Fruit fly (Drosophila melanogaster): Measurements from ENCODE around the gene CG31548.

DNA sequence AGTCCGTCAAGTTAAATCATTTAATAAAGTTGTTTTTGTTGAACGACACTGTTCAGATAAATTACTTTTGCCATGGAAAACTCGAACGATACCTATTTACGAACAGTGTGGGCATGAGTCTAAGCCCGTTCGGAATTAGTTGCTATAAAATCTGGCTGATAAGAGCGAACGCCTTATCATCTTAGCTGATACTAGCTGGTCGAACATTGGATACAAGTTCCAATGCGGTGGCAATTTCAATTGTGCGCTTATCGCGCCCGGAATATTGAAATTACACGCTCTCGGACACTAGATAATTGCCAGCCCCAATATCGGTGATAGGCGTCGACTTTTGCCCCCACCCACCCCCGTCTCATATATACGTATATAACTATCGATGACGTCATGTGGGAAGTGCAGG, 17.2 kb upstream of the CG31548 start:
- TF ChIP-seq h (optimal IDR thresholded peaks at IDR 0.05), result no peak
- TF ChIP-seq Myc (optimal IDR thresholded peaks at IDR 0.05), result no peak
- no peak for TF ChIP-seq psq (optimal IDR thresholded peaks at IDR 0.05)
- no peak for TF ChIP-seq insv (optimal IDR thresholded peaks at IDR 0.05)
- TF ChIP-seq ttk (optimal IDR thresholded peaks at IDR 0.05), result no peak
- TF ChIP-seq Sin3A (optimal IDR thresholded peaks at IDR 0.05), result no peak

Measured in Kc167 (cell line).